Worm (Caenorhabditis elegans) whole organism, L1 larva: ENCODE data around the gene egg-3.

Experiments
- C16A3.4 ChIP-seq: fragments of 150-350 bp; optimal IDR thresholded peaks from 2 replicates; lab custom pipeline; 2014; ENCODE audit warnings: missing biosample characterization, missing genetic modification characterization
- F16B12.6 ChIP-seq: fragments of 150-350 bp; optimal IDR thresholded peaks from 2 replicates; lab custom pipeline; 2014; ENCODE audit warnings: missing biosample characterization, missing genetic modification characterization
- Y116A8C.19 ChIP-seq: sonication (generic microtip); optimal IDR thresholded peaks from 2 replicates; lab custom pipeline; 2016; ENCODE audit warnings: missing compliant biosample characterization, missing genetic modification characterization, borderline replicate concordance
- aha-1 ChIP-seq: fragments of 150-350 bp; optimal IDR thresholded peaks from 2 replicates; lab custom pipeline; 2014; ENCODE audit warnings: missing biosample characterization, missing genetic modification characterization
- alr-1 ChIP-seq: fragments of 200-800 bp; sonication (Bioruptor generic); optimal IDR thresholded peaks from 2 replicates; lab custom pipeline; 2018; ENCODE audit warnings: borderline replicate concordance, mild to moderate bottlenecking, missing genetic modification characterization, missing compliant biosample characterization
- aly-2 ChIP-seq: fragments of 150-350 bp; optimal IDR thresholded peaks from 2 replicates; lab custom pipeline; 2014; ENCODE audit warnings: missing biosample characterization, missing genetic modification characterization
- blmp-1 ChIP-seq: fragments of 150-350 bp; optimal IDR thresholded peaks from 2 replicates; lab custom pipeline; 2014; ENCODE audit warnings: missing biosample characterization, missing genetic modification characterization
- ceh-63 ChIP-seq: fragments of 200-800 bp; sonication (Bioruptor generic); optimal IDR thresholded peaks from 2 replicates; lab custom pipeline; 2018; ENCODE audit warnings: mild to moderate bottlenecking, missing genetic modification characterization, missing compliant biosample characterization
- ceh-8 ChIP-seq: fragments of 200-800 bp; sonication (Bioruptor generic); optimal IDR thresholded peaks from 2 replicates; lab custom pipeline; 2018; ENCODE audit warnings: mild to moderate bottlenecking, missing genetic modification characterization, moderate library complexity, missing compliant biosample characterization
- ceh-82 ChIP-seq, 3 experiments: fragments of 150-350 bp in 1 of 3; sonication (generic microtip) in 2 of 3; optimal IDR thresholded peaks; 2 replicates each; lab custom pipeline; 2014 to 2017; ENCODE audit warnings: missing biosample characterization in 3 of 3, missing genetic modification characterization in 3 of 3
- ceh-88 ChIP-seq: fragments of 200-800 bp; sonication (Bioruptor generic); IDR thresholded peaks from 2 replicates; pipeline ENCODE4 v1.3.6; 2022; ENCODE audit warnings: missing genetic modification characterization, missing compliant biosample characterization
- ceh-90 ChIP-seq: sonication (generic microtip); optimal IDR thresholded peaks from 2 replicates; lab custom pipeline; 2016; ENCODE audit warnings: missing genetic modification characterization, missing compliant biosample characterization
- ces-1 ChIP-seq: fragments of 150-350 bp; optimal IDR thresholded peaks from 2 replicates; lab custom pipeline; 2014; ENCODE audit warnings: missing biosample characterization, missing genetic modification reagents, missing genetic modification characterization
- dpl-1 ChIP-seq, 3 experiments: fragments of 150-350 bp in 2 of 3; sonication (generic microtip) in 1 of 3; optimal IDR thresholded peaks; 2 replicates each; lab custom pipeline; 2014 to 2017; ENCODE audit warnings: missing biosample characterization in 3 of 3, missing genetic modification characterization in 3 of 3, missing genetic modification reagents in 3 of 3
- efl-1 ChIP-seq, 4 experiments: fragments of 150-350 bp; optimal IDR thresholded peaks in 3 of 4; peaks in 1 of 4; 1 replicate in 1 of 4; 2 replicates in 3 of 4; lab custom pipeline; 2014; ENCODE audit warnings: missing biosample characterization in 2 of 4, missing genetic modification characterization in 2 of 4, missing genetic modification reagents in 2 of 4
- elt-3 ChIP-seq, 6 experiments: fragments of 150-350 bp in 1 of 6; sonication (generic microtip); optimal IDR thresholded peaks; 2 replicates each; lab custom pipeline; 2017 to 2018; ENCODE audit warnings: missing biosample characterization in 6 of 6, missing genetic modification characterization in 6 of 6, inconsistent platforms in 1 of 6
- ets-5 ChIP-seq: fragments of 200-800 bp; sonication (Bioruptor generic); IDR thresholded peaks from 2 replicates; pipeline ENCODE4 v1.3.6; 2022; ENCODE audit warnings: missing genetic modification characterization, missing compliant biosample characterization
- fkh-10 ChIP-seq: sonication (generic microtip); optimal IDR thresholded peaks from 2 replicates; lab custom pipeline; 2017; ENCODE audit warnings: missing biosample characterization, missing genetic modification reagents, missing genetic modification characterization
- fos-1 ChIP-seq: fragments of 150-350 bp; optimal IDR thresholded peaks from 2 replicates; lab custom pipeline; 2014; ENCODE audit warnings: missing biosample characterization, missing genetic modification characterization
- hpl-2 ChIP-seq: fragments of 150-350 bp; optimal IDR thresholded peaks from 2 replicates; lab custom pipeline; 2014; ENCODE audit warnings: missing biosample characterization, missing genetic modification reagents, missing genetic modification characterization
- irx-1 ChIP-seq: sonication (generic microtip); optimal IDR thresholded peaks from 2 replicates; lab custom pipeline; 2016; ENCODE audit warnings: missing genetic modification characterization, missing compliant biosample characterization
- isw-1 ChIP-seq: fragments of 200-800 bp; sonication (Bioruptor generic); IDR thresholded peaks from 2 replicates; pipeline ENCODE4 v1.3.6; 2022; ENCODE audit warnings: missing genetic modification characterization, missing compliant biosample characterization
- jun-1 ChIP-seq: fragments of 150-350 bp; optimal IDR thresholded peaks from 2 replicates; lab custom pipeline; 2014; ENCODE audit warnings: missing biosample characterization, missing genetic modification reagents, missing genetic modification characterization
- lin-14 ChIP-seq: fragments of 200-800 bp; sonication (Bioruptor generic); optimal IDR thresholded peaks from 2 replicates; lab custom pipeline; 2018; ENCODE audit warnings: mild to moderate bottlenecking, missing genetic modification characterization, moderate library complexity, missing compliant biosample characterization
- lin-15B ChIP-seq: fragments of 150-350 bp; sonication (generic microtip); optimal IDR thresholded peaks from 3 replicates; lab custom pipeline; 2014; ENCODE audit warnings: missing biosample characterization, missing genetic modification characterization
- lin-35 ChIP-seq, 2 experiments: fragments of 150-350 bp; optimal IDR thresholded peaks; 2 replicates each; lab custom pipeline; 2014; ENCODE audit warnings: missing biosample characterization in 2 of 2, missing genetic modification characterization in 2 of 2, missing genetic modification reagents in 2 of 2
- lin-39 ChIP-seq: fragments of 150-350 bp; optimal IDR thresholded peaks from 2 replicates; lab custom pipeline; 2014; ENCODE audit warnings: missing biosample characterization, missing genetic modification reagents, missing genetic modification characterization
- mab-9 ChIP-seq: fragments of 200-800 bp; sonication (Bioruptor generic); IDR thresholded peaks from 2 replicates; pipeline ENCODE4 v1.3.6; 2022; ENCODE audit warnings: missing genetic modification reagents, missing genetic modification characterization, missing compliant biosample characterization
- mdl-1 ChIP-seq, 2 experiments: fragments of 150-350 bp; optimal IDR thresholded peaks; 2 replicates each; lab custom pipeline; 2014 to 2017; ENCODE audit warnings: missing biosample characterization in 2 of 2, missing genetic modification characterization in 2 of 2, inconsistent platforms in 1 of 2
- mef-2 ChIP-seq: fragments of 150-350 bp; optimal IDR thresholded peaks from 2 replicates; lab custom pipeline; 2014; ENCODE audit warnings: missing biosample characterization, missing genetic modification characterization
- mep-1 ChIP-seq: fragments of 150-350 bp; optimal IDR thresholded peaks from 2 replicates; lab custom pipeline; 2014; ENCODE audit warnings: missing biosample characterization, missing genetic modification characterization
- nhr-11 ChIP-seq: fragments of 150-350 bp; optimal IDR thresholded peaks from 2 replicates; lab custom pipeline; 2014; ENCODE audit warnings: missing biosample characterization, missing genetic modification characterization
- nhr-28 ChIP-seq: fragments of 150-350 bp; optimal IDR thresholded peaks from 2 replicates; lab custom pipeline; 2014; ENCODE audit warnings: missing biosample characterization, missing genetic modification characterization
- nhr-47 ChIP-seq: sonication (generic microtip); optimal IDR thresholded peaks from 2 replicates; lab custom pipeline; 2016; ENCODE audit warnings: mild to moderate bottlenecking, missing genetic modification characterization, moderate library complexity, missing compliant biosample characterization
- nhr-71 ChIP-seq: sonication (generic microtip); optimal IDR thresholded peaks from 2 replicates; lab custom pipeline; 2016; ENCODE audit warnings: mild to moderate bottlenecking, missing genetic modification characterization, moderate library complexity, missing compliant biosample characterization
- nhr-77 ChIP-seq: fragments of 150-350 bp; optimal IDR thresholded peaks from 2 replicates; lab custom pipeline; 2014; ENCODE audit warnings: missing biosample characterization, missing genetic modification characterization
- nhr-90 ChIP-seq: sonication (generic microtip); optimal IDR thresholded peaks from 2 replicates; lab custom pipeline; 2016; ENCODE audit warnings: mild to moderate bottlenecking, missing genetic modification characterization, missing compliant biosample characterization; ENCODE audit not compliant: poor library complexity
- pag-3 ChIP-seq: sonication (generic microtip); optimal IDR thresholded peaks from 2 replicates; lab custom pipeline; 2017; ENCODE audit warnings: missing genetic modification characterization, mild to moderate bottlenecking, missing compliant biosample characterization, antibody characterized with exemption, borderline replicate concordance; ENCODE audit not compliant: insufficient read depth
- pqm-1 ChIP-seq: sonication (generic microtip); optimal IDR thresholded peaks from 3 replicates; lab custom pipeline; 2017; ENCODE audit warnings: missing biosample characterization, missing genetic modification characterization
- rnt-1 ChIP-seq: sonication (generic microtip); optimal IDR thresholded peaks from 2 replicates; lab custom pipeline; 2016; ENCODE audit warnings: mild to moderate bottlenecking, missing genetic modification characterization, moderate library complexity, missing compliant biosample characterization
- skn-1 ChIP-seq: fragments of 150-350 bp; optimal IDR thresholded peaks from 2 replicates; lab custom pipeline; 2014; ENCODE audit warnings: missing biosample characterization, missing genetic modification characterization
- snu-23 ChIP-seq: sonication (generic microtip); optimal IDR thresholded peaks from 2 replicates; lab custom pipeline; 2016; ENCODE audit warnings: missing genetic modification characterization, missing compliant biosample characterization
- sptf-1 ChIP-seq: fragments of 150-350 bp; optimal IDR thresholded peaks from 2 replicates; lab custom pipeline; 2014; ENCODE audit warnings: missing biosample characterization, missing genetic modification characterization
- sup-37 ChIP-seq: fragments of 200-800 bp; sonication (Bioruptor generic); optimal IDR thresholded peaks from 2 replicates; lab custom pipeline; 2018; ENCODE audit warnings: mild to moderate bottlenecking, missing genetic modification characterization, missing compliant biosample characterization
- tbx-2 ChIP-seq: sonication (generic microtip); optimal IDR thresholded peaks from 2 replicates; lab custom pipeline; 2016; ENCODE audit warnings: missing genetic modification characterization, missing compliant biosample characterization
- unc-98 ChIP-seq: fragments of 200-800 bp; sonication (Bioruptor generic); IDR thresholded peaks from 2 replicates; pipeline ENCODE4 v1.3.6; 2022; ENCODE audit warnings: missing genetic modification characterization, missing compliant biosample characterization
- vab-15 ChIP-seq: sonication (generic microtip); optimal IDR thresholded peaks from 2 replicates; lab custom pipeline; 2017; ENCODE audit warnings: missing genotype, mild to moderate bottlenecking, missing genetic modification characterization, missing compliant biosample characterization
- xbp-1 ChIP-seq: sonication (generic microtip); optimal IDR thresholded peaks from 2 replicates; lab custom pipeline; 2016; ENCODE audit warnings: missing genetic modification characterization, missing compliant biosample characterization
- zag-1 ChIP-seq: fragments of 150-350 bp; optimal IDR thresholded peaks from 2 replicates; lab custom pipeline; 2014; ENCODE audit warnings: missing biosample characterization, missing genetic modification characterization
- zip-4 ChIP-seq: fragments of 200-800 bp; sonication (Bioruptor generic); optimal IDR thresholded peaks from 2 replicates; lab custom pipeline; 2018; ENCODE audit warnings: mild to moderate bottlenecking, missing genetic modification characterization, moderate library complexity, missing compliant biosample characterization
- ztf-11 ChIP-seq, 2 experiments: sonication (generic microtip); optimal IDR thresholded peaks; 2 replicates each; lab custom pipeline; 2016 to 2017; ENCODE audit warnings: missing genetic modification characterization in 2 of 2, missing biosample characterization in 1 of 2, missing compliant biosample characterization in 1 of 2

egg-3 gene

DNA sequence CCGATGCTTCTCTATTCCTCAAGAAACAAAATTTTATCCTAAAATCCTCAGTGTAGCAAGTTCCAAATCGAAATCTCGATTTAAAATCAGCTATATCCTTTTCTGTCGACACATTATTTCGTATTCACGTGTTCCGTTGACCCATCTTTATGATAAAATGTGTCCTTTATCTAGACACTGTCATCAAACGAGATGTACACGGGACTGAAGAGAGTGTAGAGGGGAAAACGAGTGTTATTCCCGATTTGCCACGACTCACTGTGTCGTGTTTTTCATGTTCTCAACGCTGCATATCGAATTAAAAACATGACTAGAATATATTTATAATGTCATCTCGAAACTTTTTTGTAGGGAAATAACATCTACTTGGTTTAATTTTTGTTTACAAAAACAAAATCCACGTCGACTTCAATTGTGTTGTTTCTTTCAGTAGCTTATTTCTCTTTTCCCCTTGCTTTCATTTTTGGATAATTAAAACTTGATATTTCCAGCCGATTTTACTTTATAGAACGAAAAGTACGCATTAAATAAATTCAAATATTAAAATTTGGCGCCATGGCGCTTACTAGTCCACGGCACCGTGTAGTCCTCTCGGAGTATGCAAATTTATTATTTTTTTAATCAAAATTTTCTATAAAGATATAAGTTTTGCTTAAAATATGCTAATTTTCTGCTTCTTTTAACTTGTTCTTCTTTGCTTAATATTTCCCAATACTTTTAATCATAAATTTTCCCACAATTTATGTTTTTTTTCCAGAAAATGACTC lies 41.7 kb upstream of the egg-3 start, which contains the start of gene metr-1:
metr-1 (plus strand) TSS at position 758 of the 767 bp plus-strand sequence.
- TF ChIP-seq isw-1 (GFP tag; lab: Robert Waterston, UW) (no peak), ceh-82 (tag; optimal IDR thresholded peaks at IDR 0.05; lab: Kevin White, UChicago) (no peak), fos-1 (tag; lab: Kevin White, UChicago) (no peak), nhr-28 (tag; lab: Kevin White, UChicago) (no peak), nhr-47 (peak; percentile 60), C16A3.4 (no peak), zag-1 (tag; lab: Kevin White, UChicago) (no peak), vab-15 (tag; lab: Kevin White, UChicago) (no peak), ceh-63 (GFP tag; lab: Kevin White, UChicago) (no peak), xbp-1 (tag; lab: Kevin White, UChicago) (no peak), irx-1 (peak; percentile 21), lin-15B (no peak), skn-1 (tag; lab: Kevin White, UChicago) (no peak), nhr-77 (tag; lab: Kevin White, UChicago) (no peak), ces-1 (no peak), F16B12.6 (tag; lab: Kevin White, UChicago) (no peak), fkh-10 (GFP tag; lab: Kevin White, UChicago) (no peak), mab-9 (GFP tag; lab: Robert Waterston, UW) (no peak), ceh-90 (tag; lab: Kevin White, UChicago) (no peak), hpl-2 (GFP tag; lab: Kevin White, UChicago) (no peak), ceh-88 (no peak), lin-14 (GFP tag; lab: Kevin White, UChicago) (peak; percentile 18), mep-1 (tag; lab: Kevin White, UChicago) (no peak), efl-1 (optimal IDR thresholded peaks at IDR 0.05; lab: Kevin White, UChicago) (peak; percentile 82 to 86), efl-1 (GFP tag; optimal IDR thresholded peaks at IDR 0.05 in 1 of 2; lab: Kevin White, UChicago) (peak; percentile 77 to 96), nhr-11 (no peak), alr-1 (tag; lab: Kevin White, UChicago) (no peak), pqm-1 (no peak), nhr-90 (tag; lab: Kevin White, UChicago) (no peak), dpl-1 (GFP tag; optimal IDR thresholded peaks at IDR 0.05; lab: Kevin White, UChicago) (peak; percentile 66 to 82 (median 69)), lin-35 (GFP tag; optimal IDR thresholded peaks at IDR 0.05; lab: Kevin White, UChicago) (peak; percentile 71 to 72), ets-5 (GFP tag; lab: Robert Waterston, UW) (no peak), mef-2 (no peak), zip-4 (GFP tag; lab: Kevin White, UChicago) (no peak), nhr-71 (tag; lab: Kevin White, UChicago) (peak; percentile 44), ceh-8 (GFP tag; lab: Kevin White, UChicago) (no peak), sptf-1 (tag; lab: Kevin White, UChicago) (no peak), rnt-1 (peak; percentile 37), ztf-11 (tag; optimal IDR thresholded peaks at IDR 0.05; lab: Kevin White, UChicago) (peak in 1 of 2 experiments; percentile 61), Y116A8C.19 (tag; lab: Kevin White, UChicago) (no peak), aha-1 (no peak), lin-39 (no peak), jun-1 (tag; lab: Kevin White, UChicago) (no peak), elt-3 (tag; optimal IDR thresholded peaks at IDR 0.05; lab: Kevin White, UChicago) (peak in 1 of 6 experiments; percentile 4), blmp-1 (tag; lab: Kevin White, UChicago) (peak; percentile 31), aly-2 (no peak), mdl-1 (tag; optimal IDR thresholded peaks at IDR 0.05; lab: Kevin White, UChicago) (no peak), tbx-2 (tag; lab: Kevin White, UChicago) (no peak), snu-23 (GFP tag; lab: Kevin White, UChicago) (peak; percentile 5), unc-98 (GFP tag; lab: Robert Waterston, UW) (no peak), pag-3 (tag; lab: Kevin White, UChicago) (no peak), sup-37 (no peak)
